Fruit fly (Drosophila melanogaster) whole organism, embryonic: ENCODE results near the gene Glyat.

Experiments used
- Abd-B ChIP-seq: fragments of 200-800 bp; sonication (Bioruptor generic); optimal IDR thresholded peaks from 2 replicates; lab custom pipeline; 2018; ENCODE audit warnings: missing biosample characterization, mild to moderate bottlenecking, missing genetic modification characterization, moderate library complexity
- MESR4 ChIP-seq: fragments of 200-800 bp; sonication (Bioruptor generic); optimal IDR thresholded peaks from 2 replicates; lab custom pipeline; 2018; ENCODE audit warnings: missing biosample characterization, mild to moderate bottlenecking, missing genetic modification characterization, moderate library complexity

- no peak for TF ChIP-seq MESR4 (GFP tag; lab: Kevin White, UChicago)
- TF ChIP-seq Abd-B (GFP tag; lab: Kevin White, UChicago): no peak
Observed at dm6 chr2L:7973470-7974207, 36.8 kb downstream of the Glyat start.
